Worm (Caenorhabditis elegans) whole organism, mixed stage, embryonic: ENCODE data around the gene ZK1128.1.

Experiments used
- hlh-1 ChIP-seq: fragments of 150-350 bp; optimal IDR thresholded peaks from 2 replicates; lab custom pipeline; 2014; ENCODE audit warnings: missing biosample characterization, missing genetic modification reagents, missing genetic modification characterization
- lin-13 ChIP-seq: fragments of 150-350 bp; optimal IDR thresholded peaks from 2 replicates; lab custom pipeline; 2014; ENCODE audit warnings: missing biosample characterization, missing genetic modification characterization
- lsy-2 ChIP-seq: fragments of 150-350 bp; optimal IDR thresholded peaks from 2 replicates; lab custom pipeline; 2014; ENCODE audit warnings: missing biosample characterization, missing genetic modification characterization
- nhr-12 ChIP-seq: fragments of 150-350 bp; optimal IDR thresholded peaks from 2 replicates; lab custom pipeline; 2014; ENCODE audit warnings: missing biosample characterization, missing genetic modification characterization
- nhr-2 ChIP-seq: fragments of 150-350 bp; optimal IDR thresholded peaks from 2 replicates; lab custom pipeline; 2014; ENCODE audit warnings: missing biosample characterization, missing genetic modification characterization
- nhr-237 ChIP-seq: fragments of 150-350 bp; optimal IDR thresholded peaks from 2 replicates; lab custom pipeline; 2014; ENCODE audit warnings: missing biosample characterization, missing genetic modification characterization
- snpc-4 ChIP-seq: fragments of 150-350 bp; optimal IDR thresholded peaks from 2 replicates; lab custom pipeline; 2014; ENCODE audit warnings: missing biosample characterization, missing genetic modification characterization

DNA sequence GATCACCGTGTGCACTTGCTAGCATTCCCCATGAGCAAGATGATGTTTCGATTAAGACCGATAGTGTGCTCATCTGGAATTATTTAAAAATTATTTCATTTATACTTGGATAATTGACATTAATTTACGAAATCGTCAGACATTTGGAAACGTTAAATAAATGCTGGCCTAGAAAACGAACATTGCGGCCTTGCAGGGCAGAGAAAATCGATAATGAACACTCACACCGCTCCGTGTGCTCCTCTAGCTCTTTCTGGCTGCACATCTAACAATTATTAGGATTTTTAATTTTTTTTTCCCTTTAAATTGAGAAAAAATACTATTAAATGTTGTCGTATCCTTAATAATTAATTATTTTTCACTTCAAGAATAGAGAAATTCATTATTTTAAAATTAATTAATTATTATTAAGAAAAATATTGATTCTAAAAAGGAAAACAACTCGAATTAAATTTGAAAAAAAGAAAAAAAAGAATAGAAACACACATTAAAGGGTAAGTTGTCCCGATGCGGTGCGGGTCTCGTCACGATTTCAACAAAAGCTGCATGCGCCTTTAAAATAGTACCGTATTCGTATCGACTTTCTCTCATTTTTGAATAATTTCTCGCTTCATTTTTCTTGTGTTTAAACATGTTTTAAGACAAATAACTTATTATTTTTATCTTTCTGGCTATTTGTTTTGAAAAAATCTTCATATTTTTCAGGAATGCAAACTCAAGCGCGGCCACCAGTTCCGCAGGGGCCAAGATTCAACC is 5.7 kb upstream of the ZK1128.1 start, which contains the start of the genes gtf-2H3 and ham-3:
- no peak for TF ChIP-seq snpc-4 (tag; lab: Kevin White, UChicago)
- TF ChIP-seq nhr-2 (tag; lab: Kevin White, UChicago): no peak
- TF ChIP-seq lin-13 (tag; lab: Kevin White, UChicago): no peak
- no peak for TF ChIP-seq hlh-1 (tag; lab: Kevin White, UChicago)
- no peak for TF ChIP-seq nhr-237 (tag; lab: Kevin White, UChicago)
- TF ChIP-seq nhr-12 (tag; lab: Kevin White, UChicago): no peak
- no peak for TF ChIP-seq lsy-2 (tag; lab: Kevin White, UChicago)
